Worm (Caenorhabditis elegans) whole organism, late embryonic: ENCODE measurements around the gene nspb-7.

Experiments used
- Y22D7AL.16 ChIP-seq: sonication (generic microtip); optimal IDR thresholded peaks from 2 replicates; lab custom pipeline; 2016; ENCODE audit warnings: missing genetic modification characterization, missing compliant biosample characterization
- ahr-1 ChIP-seq: sonication (generic microtip); optimal IDR thresholded peaks from 2 replicates; lab custom pipeline; 2016; ENCODE audit warnings: missing genetic modification characterization, missing compliant biosample characterization
- ceh-18 ChIP-seq: sonication (generic microtip); optimal IDR thresholded peaks from 2 replicates; lab custom pipeline; 2016; ENCODE audit warnings: missing genetic modification characterization, missing compliant biosample characterization
- fkh-10 ChIP-seq: fragments of 150-350 bp; optimal IDR thresholded peaks from 2 replicates; lab custom pipeline; 2014; ENCODE audit warnings: missing biosample characterization, missing genetic modification reagents, missing genetic modification characterization
- lin-11 ChIP-seq: fragments of 200-800 bp; sonication (Bioruptor generic); optimal IDR thresholded peaks from 2 replicates; lab custom pipeline; 2018; ENCODE audit warnings: mild to moderate bottlenecking, missing genetic modification characterization, missing compliant biosample characterization
- nhr-11 ChIP-seq: fragments of 150-350 bp; optimal IDR thresholded peaks from 2 replicates; lab custom pipeline; 2014; ENCODE audit warnings: missing biosample characterization, missing genetic modification characterization
- pha-4 ChIP-seq: fragments of 150-350 bp; optimal IDR thresholded peaks from 2 replicates; lab custom pipeline; 2018; ENCODE audit warnings: missing biosample characterization, missing genetic modification reagents, missing genetic modification characterization
- pqm-1 ChIP-seq: sonication (generic microtip); optimal IDR thresholded peaks from 2 replicates; lab custom pipeline; 2016; ENCODE audit warnings: missing genetic modification characterization, missing compliant biosample characterization
- tbx-2 ChIP-seq: sonication (generic microtip); optimal IDR thresholded peaks from 2 replicates; lab custom pipeline; 2016; ENCODE audit warnings: missing genetic modification characterization, missing compliant biosample characterization
- tbx-7 ChIP-seq: sonication (generic microtip); optimal IDR thresholded peaks from 2 replicates; lab custom pipeline; 2016; ENCODE audit warnings: missing genotype, missing genetic modification characterization, missing compliant biosample characterization

ce11 chrII:14591699-14592098, 13.6 kb downstream of the nspb-7 start, which contains the start of gene C01G12.7:
- TF ChIP-seq pqm-1 (tag; lab: Kevin White, UChicago) (no peak), fkh-10 (GFP tag; lab: Kevin White, UChicago) (no peak), ahr-1 (tag; lab: Kevin White, UChicago) (no peak), nhr-11 (tag; lab: Kevin White, UChicago) (no peak), Y22D7AL.16 (no peak), lin-11 (tag; lab: Kevin White, UChicago) (no peak), tbx-7 (tag; lab: Kevin White, UChicago) (no peak), pha-4 (tag; lab: Kevin White, UChicago) (no peak), ceh-18 (tag; lab: Kevin White, UChicago) (no peak), tbx-2 (no peak)
